Worm (Caenorhabditis elegans) whole organism, L2 larva: ENCODE data around the gene fbxb-15.

Experiments used
- C34F6.9 ChIP-seq: fragments of 150-350 bp; optimal IDR thresholded peaks from 2 replicates; lab custom pipeline; 2014; ENCODE audit warnings: missing biosample characterization, missing genetic modification characterization
- F13H6.1 ChIP-seq: sonication (generic microtip); optimal IDR thresholded peaks from 2 replicates; lab custom pipeline; 2016; ENCODE audit warnings: missing genetic modification characterization, missing compliant biosample characterization
- Y55F3AM.14 ChIP-seq: fragments of 200-800 bp; sonication (Bioruptor generic); optimal IDR thresholded peaks from 2 replicates; lab custom pipeline; 2018; ENCODE audit warnings: mild to moderate bottlenecking, missing genetic modification characterization, missing compliant biosample characterization
- ZK546.5 ChIP-seq: sonication (generic microtip); optimal IDR thresholded peaks from 2 replicates; lab custom pipeline; 2017; ENCODE audit warnings: missing biosample characterization, missing genetic modification characterization
- alr-1 ChIP-seq: fragments of 150-350 bp; optimal IDR thresholded peaks from 2 replicates; lab custom pipeline; 2014; ENCODE audit warnings: missing biosample characterization, missing genetic modification characterization
- aly-2 ChIP-seq: fragments of 150-350 bp; optimal IDR thresholded peaks from 2 replicates; lab custom pipeline; 2014; ENCODE audit warnings: missing biosample characterization, missing genetic modification characterization
- ama-1 ChIP-seq: fragments of 150-350 bp; optimal IDR thresholded peaks from 2 replicates; lab custom pipeline; 2018; ENCODE audit warnings: inconsistent platforms
- blmp-1 ChIP-seq: sonication (generic microtip); optimal IDR thresholded peaks from 2 replicates; lab custom pipeline; 2017; ENCODE audit warnings: missing genetic modification characterization, mild to moderate bottlenecking, missing compliant biosample characterization, antibody characterized with exemption, moderate library complexity; ENCODE audit not compliant: insufficient read depth
- ceh-16 ChIP-seq: fragments of 150-350 bp; optimal IDR thresholded peaks from 2 replicates; lab custom pipeline; 2014; ENCODE audit warnings: missing biosample characterization, missing genetic modification characterization
- crh-2 ChIP-seq: sonication (generic microtip); optimal IDR thresholded peaks from 2 replicates; lab custom pipeline; 2017; ENCODE audit warnings: missing biosample characterization, missing genetic modification characterization
- egl-27 ChIP-seq: sonication (generic microtip); optimal IDR thresholded peaks from 3 replicates; lab custom pipeline; 2017; ENCODE audit warnings: missing biosample characterization, missing genetic modification reagents, missing genetic modification characterization
- elt-1 ChIP-seq: fragments of 150-350 bp; optimal IDR thresholded peaks from 2 replicates; lab custom pipeline; 2014; ENCODE audit warnings: missing biosample characterization, missing genetic modification characterization
- fos-1 ChIP-seq: fragments of 150-350 bp; optimal IDR thresholded peaks from 2 replicates; lab custom pipeline; 2014; ENCODE audit warnings: missing biosample characterization, missing genetic modification characterization
- gmeb-1 ChIP-seq: fragments of 150-350 bp; optimal IDR thresholded peaks from 2 replicates; lab custom pipeline; 2014; ENCODE audit warnings: missing biosample characterization, missing genetic modification characterization
- lin-13 ChIP-seq: fragments of 150-350 bp; optimal IDR thresholded peaks from 2 replicates; lab custom pipeline; 2014; ENCODE audit warnings: missing biosample characterization, missing genetic modification reagents, missing genetic modification characterization
- lin-39 ChIP-seq: fragments of 150-350 bp; optimal IDR thresholded peaks from 2 replicates; lab custom pipeline; 2014; ENCODE audit warnings: missing biosample characterization, missing genetic modification reagents, missing genetic modification characterization
- mab-5 ChIP-seq: fragments of 150-350 bp; optimal IDR thresholded peaks from 2 replicates; lab custom pipeline; 2014; ENCODE audit warnings: missing biosample characterization, missing genetic modification characterization
- mbf-1 ChIP-seq: sonication (generic microtip); optimal IDR thresholded peaks from 2 replicates; lab custom pipeline; 2017; ENCODE audit warnings: missing biosample characterization, missing genetic modification characterization
- mdl-1 ChIP-seq, 2 experiments: fragments of 150-350 bp in 1 of 2; sonication (generic microtip) in 1 of 2; optimal IDR thresholded peaks; 2 replicates each; lab custom pipeline; 2017; ENCODE audit warnings: missing biosample characterization in 2 of 2, missing genetic modification characterization in 2 of 2
- nhr-10 ChIP-seq: sonication (generic microtip); optimal IDR thresholded peaks from 2 replicates; lab custom pipeline; 2017; ENCODE audit warnings: missing biosample characterization, missing genetic modification characterization
- nhr-11 ChIP-seq: fragments of 150-350 bp; optimal IDR thresholded peaks from 2 replicates; lab custom pipeline; 2014; ENCODE audit warnings: missing biosample characterization, missing genetic modification characterization
- nhr-21 ChIP-seq: fragments of 150-350 bp; optimal IDR thresholded peaks from 2 replicates; lab custom pipeline; 2014; ENCODE audit warnings: missing biosample characterization, missing genetic modification characterization
- nhr-23 ChIP-seq: fragments of 150-350 bp; optimal IDR thresholded peaks from 2 replicates; lab custom pipeline; 2014; ENCODE audit warnings: missing biosample characterization, missing genetic modification reagents, missing genetic modification characterization
- nhr-25 ChIP-seq: fragments of 150-350 bp; sonication (generic microtip); optimal IDR thresholded peaks from 3 replicates; lab custom pipeline; 2014; ENCODE audit warnings: missing biosample characterization, missing genetic modification characterization
- peb-1 ChIP-seq: fragments of 150-350 bp; optimal IDR thresholded peaks from 2 replicates; lab custom pipeline; 2014; ENCODE audit warnings: missing biosample characterization, missing genetic modification characterization
- sem-4 ChIP-seq: fragments of 150-350 bp; optimal IDR thresholded peaks from 2 replicates; lab custom pipeline; 2014; ENCODE audit warnings: missing biosample characterization, missing genetic modification reagents, missing genetic modification characterization
- skn-1 ChIP-seq: sonication (generic microtip); optimal IDR thresholded peaks from 2 replicates; lab custom pipeline; 2017; ENCODE audit warnings: missing biosample characterization, missing genetic modification characterization
- sma-3 ChIP-seq: sonication (generic microtip); optimal IDR thresholded peaks from 2 replicates; lab custom pipeline; 2016; ENCODE audit warnings: missing genetic modification reagents, missing genetic modification characterization, missing compliant biosample characterization
- snpc-4 ChIP-seq: fragments of 150-350 bp; optimal IDR thresholded peaks from 2 replicates; lab custom pipeline; 2014; ENCODE audit warnings: missing biosample characterization, missing genetic modification characterization
- unc-39 ChIP-seq: fragments of 150-350 bp; optimal IDR thresholded peaks from 2 replicates; lab custom pipeline; 2014; ENCODE audit warnings: missing biosample characterization, missing genetic modification characterization
- unc-55 ChIP-seq: fragments of 150-350 bp; sonication (generic microtip); optimal IDR thresholded peaks from 3 replicates; lab custom pipeline; 2014; ENCODE audit warnings: missing biosample characterization, missing genetic modification reagents, missing genetic modification characterization
- zag-1 ChIP-seq: fragments of 150-350 bp; optimal IDR thresholded peaks from 2 replicates; lab custom pipeline; 2014; ENCODE audit warnings: missing biosample characterization, missing genetic modification characterization
- ztf-1 ChIP-seq: fragments of 200-800 bp; sonication (Bioruptor generic); conservative IDR thresholded peaks from 2 replicates; pipeline ENCODE4 v1.3.6; 2022; ENCODE audit warnings: missing genetic modification characterization, missing compliant biosample characterization
- ztf-11 ChIP-seq: sonication (generic microtip); optimal IDR thresholded peaks from 2 replicates; lab custom pipeline; 2017; ENCODE audit warnings: missing biosample characterization, missing genetic modification characterization

fbxb-15 gene

DNA sequence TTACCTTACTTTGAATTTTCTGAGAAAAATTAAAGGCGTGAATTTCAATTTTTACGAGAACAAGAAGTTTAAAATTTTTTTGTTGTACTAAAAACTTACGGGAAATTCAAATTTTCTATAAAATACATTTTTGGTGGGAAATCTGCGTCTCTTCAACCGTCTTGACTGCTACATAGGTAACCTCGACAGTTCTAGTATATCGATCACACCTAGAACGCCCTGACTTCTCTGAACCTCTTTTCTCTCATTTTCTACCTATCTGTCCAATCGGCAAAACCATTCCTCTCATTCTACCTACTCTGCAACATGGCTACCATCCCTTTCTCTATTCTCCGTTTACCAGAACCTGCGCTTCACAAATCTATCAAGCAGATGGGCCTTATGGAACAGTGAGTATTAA lies 30.4 kb upstream of the fbxb-15 start, which contains the start of gene fbxb-25:
TSS of gene fbxb-25 (plus strand) at position 301 of the 400 bp plus-strand sequence.
- TF ChIP-seq nhr-11 (tag; lab: Kevin White, UChicago), result no peak

ce11 chrII:1682218-1682617 lies 28.9 kb upstream of the fbxb-15 start, which contains the start of gene fbxb-26:
fbxb-26 (plus strand) TSS chrII:1682518.
- TF ChIP-seq peb-1 (tag; lab: Kevin White, UChicago) (no peak), blmp-1 (tag; lab: Kevin White, UChicago) (no peak), elt-1 (no peak), ama-1 (lab: Kevin White, UChicago) (no peak), ZK546.5 (tag; lab: Kevin White, UChicago) (no peak), mbf-1 (tag; lab: Kevin White, UChicago) (no peak), sem-4 (tag; lab: Kevin White, UChicago) (no peak), ceh-16 (tag; lab: Kevin White, UChicago) (no peak), ztf-1 (GFP tag; lab: Robert Waterston, UW) (no peak), Y55F3AM.14 (GFP tag; lab: Kevin White, UChicago) (no peak), nhr-10 (tag; lab: Kevin White, UChicago) (no peak), mdl-1 (tag; optimal IDR thresholded peaks at IDR 0.05; lab: Kevin White, UChicago) (no peak), fos-1 (tag; lab: Kevin White, UChicago) (no peak)

ce11 chrII:1679081-1679480 lies 25.8 kb upstream of the fbxb-15 start, which contains the start of gene irld-36:
irld-36 (plus strand) TSS chrII:1679381.
- no peak for TF ChIP-seq skn-1 (tag; lab: Kevin White, UChicago)
- no peak for TF ChIP-seq elt-1
- TF ChIP-seq alr-1 (tag; lab: Kevin White, UChicago), result no peak
- TF ChIP-seq gmeb-1 (tag; lab: Kevin White, UChicago), result no peak
- no peak for TF ChIP-seq peb-1 (tag; lab: Kevin White, UChicago)
- TF ChIP-seq snpc-4 (tag; lab: Kevin White, UChicago), result no peak
- no peak for TF ChIP-seq nhr-21 (tag; lab: Kevin White, UChicago)
- TF ChIP-seq zag-1 (tag; lab: Kevin White, UChicago), result no peak
- TF ChIP-seq nhr-23 (tag; lab: Kevin White, UChicago), result no peak
- no peak for TF ChIP-seq nhr-25 (tag; lab: Kevin White, UChicago)
- no peak for TF ChIP-seq sma-3 (GFP tag; lab: Kevin White, UChicago)
- TF ChIP-seq F13H6.1 (tag; lab: Kevin White, UChicago), result no peak
- no peak for TF ChIP-seq fos-1 (tag; lab: Kevin White, UChicago)
- no peak for TF ChIP-seq lin-13 (GFP tag; lab: Kevin White, UChicago)
- TF ChIP-seq mab-5 (tag; lab: Kevin White, UChicago), result no peak

ce11 chrII:1676088-1676487 lies 22.8 kb upstream of the fbxb-15 start, which contains the start of gene fbxb-17:
fbxb-17 (plus strand) TSS chrII:1676388.
- TF ChIP-seq mab-5 (tag; lab: Kevin White, UChicago), result no peak
- peak; percentile 1 for TF ChIP-seq nhr-23 (tag; lab: Kevin White, UChicago)

DNA sequence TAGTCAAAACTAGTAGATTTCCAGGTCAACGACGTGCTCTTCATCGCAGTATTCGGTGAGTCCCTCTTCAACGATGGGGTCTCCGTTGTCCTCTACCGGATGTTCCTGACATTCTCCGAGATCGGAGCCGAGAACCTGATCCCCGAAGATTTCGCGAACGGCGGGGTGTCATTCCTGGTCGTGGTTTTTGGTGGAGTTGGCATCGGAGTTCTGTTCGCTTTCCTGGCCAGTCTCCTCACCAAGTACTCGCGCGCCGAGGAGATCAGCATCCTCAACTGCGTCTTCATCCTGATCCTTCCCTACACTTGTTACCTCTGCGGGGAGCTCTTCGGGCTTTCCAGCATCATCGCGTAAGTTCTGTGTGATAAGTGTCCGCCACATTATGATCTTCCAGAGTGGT lies 19.4 kb upstream of the fbxb-15 start:
- TF ChIP-seq C34F6.9 (tag; lab: Kevin White, UChicago) (no peak), nhr-11 (tag; lab: Kevin White, UChicago) (no peak), unc-39 (tag; lab: Kevin White, UChicago) (no peak), lin-39 (tag; lab: Kevin White, UChicago) (no peak), aly-2 (tag; lab: Kevin White, UChicago) (no peak), crh-2 (no peak), ztf-11 (no peak), ztf-1 (GFP tag; lab: Robert Waterston, UW) (no peak), unc-55 (no peak), egl-27 (no peak), nhr-25 (tag; lab: Kevin White, UChicago) (no peak), ZK546.5 (tag; lab: Kevin White, UChicago) (no peak), nhr-10 (tag; lab: Kevin White, UChicago) (no peak)
- TF ChIP-seq, all 48 proteins: peak for 0
